Worm (Caenorhabditis elegans) whole organism, L2 larva: ENCODE data around the gene dos-1.

Source experiments
- F13H6.1 ChIP-seq: sonication (generic microtip); optimal IDR thresholded peaks from 2 replicates; lab custom pipeline; 2016; ENCODE audit warnings: missing genetic modification characterization, missing compliant biosample characterization
- fos-1 ChIP-seq: fragments of 150-350 bp; optimal IDR thresholded peaks from 2 replicates; lab custom pipeline; 2014; ENCODE audit warnings: missing biosample characterization, missing genetic modification characterization
- lsy-2 ChIP-seq, 2 experiments: fragments of 150-350 bp in 1 of 2; sonication (generic microtip) in 1 of 2; optimal IDR thresholded peaks; 2 replicates each; lab custom pipeline; 2014 to 2017; ENCODE audit warnings: missing biosample characterization in 2 of 2, missing genetic modification characterization in 2 of 2
- mab-5 ChIP-seq: fragments of 150-350 bp; optimal IDR thresholded peaks from 2 replicates; lab custom pipeline; 2014; ENCODE audit warnings: missing biosample characterization, missing genetic modification characterization
- nhr-11 ChIP-seq: fragments of 150-350 bp; optimal IDR thresholded peaks from 2 replicates; lab custom pipeline; 2014; ENCODE audit warnings: missing biosample characterization, missing genetic modification characterization
- nhr-21 ChIP-seq: fragments of 150-350 bp; optimal IDR thresholded peaks from 2 replicates; lab custom pipeline; 2014; ENCODE audit warnings: missing biosample characterization, missing genetic modification characterization
- skn-1 ChIP-seq: sonication (generic microtip); optimal IDR thresholded peaks from 2 replicates; lab custom pipeline; 2017; ENCODE audit warnings: missing biosample characterization, missing genetic modification characterization
- unc-62 ChIP-seq: fragments of 150-350 bp; optimal IDR thresholded peaks from 2 replicates; lab custom pipeline; 2014; ENCODE audit warnings: missing biosample characterization, missing genetic modification reagents, missing genetic modification characterization
- zag-1 ChIP-seq: fragments of 150-350 bp; optimal IDR thresholded peaks from 2 replicates; lab custom pipeline; 2014; ENCODE audit warnings: missing biosample characterization, missing genetic modification characterization
- ztf-1 ChIP-seq: fragments of 200-800 bp; sonication (Bioruptor generic); conservative IDR thresholded peaks from 2 replicates; pipeline ENCODE4 v1.3.6; 2022; ENCODE audit warnings: missing genetic modification characterization, missing compliant biosample characterization

DNA sequence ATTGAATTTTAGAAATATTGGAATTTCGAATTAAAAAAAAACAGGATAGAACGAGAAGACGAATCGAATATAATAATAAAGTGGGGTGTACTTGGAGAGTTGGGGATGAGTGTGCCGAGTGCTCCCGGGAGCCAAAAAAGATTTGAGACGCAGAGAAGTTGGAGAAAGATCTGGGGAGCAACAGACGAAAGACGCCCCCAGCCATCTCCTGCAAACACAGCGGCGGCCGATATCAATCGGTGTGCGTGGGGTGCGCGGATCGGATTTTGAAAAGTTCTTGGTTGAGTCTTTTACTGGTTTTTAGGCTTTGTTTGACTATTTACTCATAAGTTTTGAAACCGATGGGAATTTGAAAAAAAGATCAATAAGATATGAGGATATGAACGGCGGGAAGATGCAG lies 50.1 kb downstream of the dos-1 start, which contains the start of gene nhl-1:
- TF ChIP-seq ztf-1 (GFP tag; lab: Robert Waterston, UW) (no peak), unc-62 (GFP tag; lab: Kevin White, UChicago) (no peak), F13H6.1 (no peak), lsy-2 (tag; optimal IDR thresholded peaks at IDR 0.05; lab: Kevin White, UChicago) (no peak), mab-5 (tag; lab: Kevin White, UChicago) (no peak), nhr-11 (tag; lab: Kevin White, UChicago) (no peak), fos-1 (no peak), zag-1 (tag; lab: Kevin White, UChicago) (no peak), nhr-21 (tag; lab: Kevin White, UChicago) (no peak), skn-1 (tag; lab: Kevin White, UChicago) (no peak)
